Worm (Caenorhabditis elegans): ENCODE results near the gene col-165.

col-165 gene

DNA sequence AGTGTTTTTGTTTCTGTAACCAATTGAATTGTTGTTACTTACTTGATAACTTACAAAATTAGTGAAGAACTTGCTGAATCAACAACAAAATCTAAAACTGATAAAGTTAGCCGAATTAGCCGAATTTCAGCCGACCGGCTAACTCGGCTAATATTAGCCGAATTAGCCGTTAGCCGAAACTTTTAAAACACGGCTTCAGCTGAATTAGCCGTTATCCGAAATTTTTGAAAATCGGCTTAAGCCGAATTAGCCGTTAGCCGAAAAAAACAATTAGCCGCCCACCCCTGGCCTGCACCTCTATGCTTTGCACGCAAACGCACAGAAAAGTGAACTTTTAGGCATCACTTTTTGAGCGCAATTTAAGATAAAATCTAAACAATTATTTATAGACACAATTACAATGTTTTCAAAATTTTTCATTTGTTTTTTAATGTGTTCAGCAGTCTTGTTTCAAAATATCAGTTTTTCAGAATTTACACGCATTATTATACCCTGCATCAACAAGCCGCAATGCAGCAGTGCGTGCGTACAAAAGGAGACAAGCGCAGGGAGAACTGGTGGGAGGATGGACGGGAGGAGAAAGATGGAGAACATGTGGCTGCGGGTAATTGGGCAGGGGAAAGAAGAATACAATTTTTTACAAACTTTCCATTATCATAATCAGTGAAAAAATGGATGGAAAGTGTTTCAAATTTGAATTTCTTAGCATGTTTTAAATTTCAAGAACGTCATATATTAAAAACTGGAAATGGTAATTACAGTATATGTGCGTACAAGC is 41.8 kb downstream of the col-165 start (continued):
- TF ChIP-seq lin-14 (GFP tag; optimal IDR thresholded peaks at IDR 0.05) (peak; percentile 74), fkh-8 (tag; optimal IDR thresholded peaks at IDR 0.05) (no peak), nhr-90 (tag; optimal IDR thresholded peaks at IDR 0.05; ENCODE audit: poor library complexity) (peak; percentile 88), pqm-1 (tag; optimal IDR thresholded peaks at IDR 0.05) (no peak), nhr-47 (tag; optimal IDR thresholded peaks at IDR 0.05) (peak; percentile 84), swsn-7 (tag; optimal IDR thresholded peaks at IDR 0.05) (peak; percentile 68), nhr-77 (tag; optimal IDR thresholded peaks at IDR 0.05) (peak; percentile 78), grh-1 (GFP tag; IDR thresholded peaks at IDR 0.05) (peak; percentile 54; the same call in 1 of the 2 replicates), lin-15B (tag; optimal IDR thresholded peaks at IDR 0.05) (no peak), ceh-90 (tag; optimal IDR thresholded peaks at IDR 0.05) (no peak), ceh-82 (tag; optimal IDR thresholded peaks at IDR 0.05) (peak; percentile 53 to 80 (median 54)), ceh-88 (GFP tag; IDR thresholded peaks at IDR 0.05) (0 out of 2 replicates have a peak, but pooled peaks have one; percentile 40), nhr-76 (tag; optimal IDR thresholded peaks at IDR 0.05) (no peak), jun-1 (tag; optimal IDR thresholded peaks at IDR 0.05) (peak; percentile 83), mep-1 (tag; optimal IDR thresholded peaks at IDR 0.05) (peak; percentile 79), hlh-17 (GFP tag; optimal IDR thresholded peaks at IDR 0.05; ENCODE audit: borderline replicate concordance) (no peak), ceh-63 (GFP tag; optimal IDR thresholded peaks at IDR 0.05) (no peak), snu-23 (GFP tag; optimal IDR thresholded peaks at IDR 0.05) (peak; percentile 92), Y116A8C.19 (tag; optimal IDR thresholded peaks at IDR 0.05; ENCODE audit: borderline replicate concordance) (no peak), ces-1 (GFP tag; optimal IDR thresholded peaks at IDR 0.05) (no peak), nhr-19 (GFP tag; conservative IDR thresholded peaks at IDR 0.05) (peak; percentile 74), rnt-1 (tag; optimal IDR thresholded peaks at IDR 0.05) (peak; percentile 84), aly-2 (tag; optimal IDR thresholded peaks at IDR 0.05) (no peak), C16A3.4 (tag; optimal IDR thresholded peaks at IDR 0.05) (peak; percentile 77), fkh-10 (GFP tag; optimal IDR thresholded peaks at IDR 0.05) (no peak), sox-4 (tag; optimal IDR thresholded peaks at IDR 0.05) (no peak), pag-3 (tag; optimal IDR thresholded peaks at IDR 0.05; ENCODE audit: borderline replicate concordance, insufficient read depth) (no peak), ztf-4 (tag; optimal IDR thresholded peaks at IDR 0.05) (peak; percentile 43), nhr-85 (tag) (peak; percentile 85), vab-15 (tag; optimal IDR thresholded peaks at IDR 0.05) (no peak), unc-30 (tag; optimal IDR thresholded peaks at IDR 0.05) (no peak), tbx-2 (tag; optimal IDR thresholded peaks at IDR 0.05) (peak; percentile 76), unc-98 (GFP tag; IDR thresholded peaks at IDR 0.05) (no peak), unc-62 (GFP tag; optimal IDR thresholded peaks at IDR 0.05) (no peak), fkh-4 (tag; optimal IDR thresholded peaks at IDR 0.05; ENCODE audit: borderline replicate concordance) (peak; percentile 6), fos-1 (tag; optimal IDR thresholded peaks at IDR 0.05) (peak; percentile 46), F16B12.6 (tag; optimal IDR thresholded peaks at IDR 0.05) (peak; percentile 7), sup-37 (GFP tag; optimal IDR thresholded peaks at IDR 0.05) (peak; percentile 29), snpc-4 (tag; optimal IDR thresholded peaks at IDR 0.05) (peak; percentile 39), alr-1 (tag; optimal IDR thresholded peaks at IDR 0.05; ENCODE audit: borderline replicate concordance) (no peak), aha-1 (tag; optimal IDR thresholded peaks at IDR 0.05) (no peak), zip-4 (GFP tag; optimal IDR thresholded peaks at IDR 0.05) (peak; percentile 20), C34B4.2 (tag; optimal IDR thresholded peaks at IDR 0.05) (no peak), dsc-1 (tag; optimal IDR thresholded peaks at IDR 0.05) (peak; percentile 87), isw-1 (GFP tag; IDR thresholded peaks at IDR 0.05) (peak; percentile 14), pax-3 (tag; optimal IDR thresholded peaks at IDR 0.05) (peak; percentile 2), egl-13 (tag; optimal IDR thresholded peaks at IDR 0.05) (no peak), C04F5.9 (tag; optimal IDR thresholded peaks at IDR 0.05) (no peak), tlp-1 (tag; optimal IDR thresholded peaks at IDR 0.05) (no peak), efl-1 (optimal IDR thresholded peaks at IDR 0.05) (peak; percentile 47 to 54), efl-1 (GFP tag; optimal IDR thresholded peaks at IDR 0.05 in 1 of 2) (peak in 1 of 2 experiments; percentile 7), unc-130 (tag; optimal IDR thresholded peaks at IDR 0.05) (peak; percentile 7)

Data from whole organism, L1 larva.